Worm (Caenorhabditis elegans) whole organism, young adult: ENCODE results near the gene col-78.

Experiments used
- F57C9.4 ChIP-seq: sonication (generic microtip); optimal IDR thresholded peaks from 2 replicates; lab custom pipeline; 2017; ENCODE audit warnings: mild to moderate bottlenecking, missing genetic modification characterization, missing compliant biosample characterization
- die-1 ChIP-seq: sonication (generic microtip); optimal IDR thresholded peaks from 2 replicates; lab custom pipeline; 2016; ENCODE audit warnings: missing genotype, mild to moderate bottlenecking, missing genetic modification characterization, missing compliant biosample characterization
- hlh-26 ChIP-seq: fragments of 200-800 bp; sonication (Bioruptor generic); conservative IDR thresholded peaks from 2 replicates; pipeline ENCODE4 v1.3.6; 2022; ENCODE audit warnings: missing genetic modification reagents, missing genetic modification characterization, missing compliant biosample characterization
- lin-40 ChIP-seq: sonication (generic microtip); optimal IDR thresholded peaks from 2 replicates; lab custom pipeline; 2016; ENCODE audit warnings: missing genetic modification characterization, mild to moderate bottlenecking, missing compliant biosample characterization, missing genotype, missing genetic modification reagents
- madf-6 ChIP-seq: fragments of 200-800 bp; sonication (Bioruptor generic); IDR thresholded peaks from 2 replicates; pipeline ENCODE4 v1.3.6; 2022; ENCODE audit warnings: missing genetic modification reagents, missing genetic modification characterization, missing compliant biosample characterization
- nhr-179 ChIP-seq: sonication (generic microtip); optimal IDR thresholded peaks from 2 replicates; lab custom pipeline; 2016; ENCODE audit warnings: mild to moderate bottlenecking, missing genetic modification characterization, missing compliant biosample characterization
- zim-3 ChIP-seq: sonication (generic microtip); optimal IDR thresholded peaks from 2 replicates; lab custom pipeline; 2017; ENCODE audit warnings: mild to moderate bottlenecking, missing genetic modification characterization, moderate library complexity, missing compliant biosample characterization

- TF ChIP-seq die-1 (tag; lab: Kevin White, UChicago): no peak
- no peak for TF ChIP-seq nhr-179
- TF ChIP-seq hlh-26 (GFP tag; lab: Robert Waterston, UW): no peak
- TF ChIP-seq lin-40: no peak
- TF ChIP-seq zim-3 (tag; lab: Kevin White, UChicago): no peak
- TF ChIP-seq F57C9.4 (tag; lab: Kevin White, UChicago): no peak
- TF ChIP-seq madf-6: no peak
Measured at ce11 chrII:9154339-9154738, 2.0 kb downstream of the col-78 start.
